Worm (Caenorhabditis elegans) whole organism, young adult: ENCODE data around the gene far-6.

ENCODE experiments used
- F23B12.7 ChIP-seq: sonication (generic microtip); optimal IDR thresholded peaks from 2 replicates; lab custom pipeline; 2017; ENCODE audit warnings: missing genetic modification characterization, mild to moderate bottlenecking, missing compliant biosample characterization, antibody characterized with exemption, moderate library complexity; ENCODE audit not compliant: insufficient read depth
- F33H1.4 ChIP-seq: fragments of 200-800 bp; sonication (Bioruptor generic); IDR thresholded peaks from 2 replicates; pipeline ENCODE4 v1.3.6; 2022; ENCODE audit warnings: missing genetic modification reagents, missing genetic modification characterization, missing compliant biosample characterization
- F49E8.2 ChIP-seq: sonication (generic microtip); optimal IDR thresholded peaks from 3 replicates; lab custom pipeline; 2017; ENCODE audit warnings: missing genetic modification characterization, mild to moderate bottlenecking, missing compliant biosample characterization, antibody characterized with exemption, moderate library complexity; ENCODE audit not compliant: insufficient read depth
- F57A8.1 ChIP-seq: fragments of 200-800 bp; sonication (Bioruptor generic); optimal IDR thresholded peaks from 2 replicates; lab custom pipeline; 2018; ENCODE audit warnings: mild to moderate bottlenecking, missing genetic modification characterization, moderate library complexity, missing compliant biosample characterization
- Y53G8AR.9 ChIP-seq: fragments of 200-800 bp; sonication (Bioruptor generic); conservative IDR thresholded peaks from 2 replicates; pipeline ENCODE4 v1.3.6; 2022; ENCODE audit warnings: missing genetic modification reagents, missing genetic modification characterization, missing compliant biosample characterization
- Y67H2A.10 ChIP-seq: fragments of 200-800 bp; sonication (Bioruptor generic); conservative IDR thresholded peaks from 2 replicates; pipeline ENCODE4 v1.3.6; 2022; ENCODE audit warnings: missing genetic modification reagents, missing genetic modification characterization, missing compliant biosample characterization
- akir-1 ChIP-seq: fragments of 200-800 bp; sonication (Bioruptor generic); optimal IDR thresholded peaks from 2 replicates; lab custom pipeline; 2018; ENCODE audit warnings: mild to moderate bottlenecking, missing genetic modification characterization, moderate library complexity, missing compliant biosample characterization
- aptf-2 ChIP-seq: fragments of 200-800 bp; sonication (Bioruptor generic); conservative IDR thresholded peaks from 2 replicates; pipeline ENCODE4 v1.3.6; 2022; ENCODE audit warnings: missing genetic modification reagents, missing genetic modification characterization, missing compliant biosample characterization
- attf-6 ChIP-seq: fragments of 200-800 bp; sonication (Bioruptor generic); IDR thresholded peaks from 2 replicates; pipeline ENCODE4 v1.3.6; 2022; ENCODE audit warnings: missing genetic modification reagents, missing genetic modification characterization, missing compliant biosample characterization
- bed-1 ChIP-seq: fragments of 200-800 bp; sonication (Bioruptor generic); IDR thresholded peaks from 2 replicates; pipeline ENCODE4 v1.3.6; 2022; ENCODE audit warnings: missing genetic modification reagents, missing genetic modification characterization, missing compliant biosample characterization
- bed-2 ChIP-seq: fragments of 200-800 bp; sonication (Bioruptor generic); IDR thresholded peaks from 2 replicates; pipeline ENCODE4 v1.3.6; 2022; ENCODE audit warnings: missing genetic modification reagents, missing genetic modification characterization, missing compliant biosample characterization
- cebp-1 ChIP-seq, 2 experiments: fragments of 200-800 bp in 1 of 2; sonication (Bioruptor generic) in 1 of 2; sonication (generic microtip) in 1 of 2; IDR thresholded peaks in 1 of 2; optimal IDR thresholded peaks in 1 of 2; 2 replicates each; pipeline versions ENCODE4 v1.3.6 to Lab custom; 2017 to 2022; ENCODE audit warnings: missing compliant biosample characterization in 2 of 2, missing genetic modification characterization in 2 of 2, mild to moderate bottlenecking in 1 of 2, missing genetic modification reagents in 1 of 2, moderate library complexity in 1 of 2
- chd-7 ChIP-seq: sonication (generic microtip); optimal IDR thresholded peaks from 2 replicates; lab custom pipeline; 2016; ENCODE audit warnings: mild to moderate bottlenecking, missing genetic modification characterization, moderate library complexity, missing compliant biosample characterization
- die-1 ChIP-seq: sonication (generic microtip); optimal IDR thresholded peaks from 2 replicates; lab custom pipeline; 2016; ENCODE audit warnings: missing genotype, mild to moderate bottlenecking, missing genetic modification characterization, missing compliant biosample characterization
- dpl-1 ChIP-seq: fragments of 150-350 bp; optimal IDR thresholded peaks from 2 replicates; lab custom pipeline; 2014; ENCODE audit warnings: missing biosample characterization, missing genetic modification reagents, missing genetic modification characterization
- egl-44 ChIP-seq: fragments of 200-800 bp; sonication (Bioruptor generic); IDR thresholded peaks from 2 replicates; pipeline ENCODE4 v1.3.6; 2022; ENCODE audit warnings: missing genetic modification reagents, missing genetic modification characterization, missing compliant biosample characterization
- fkh-3 ChIP-seq: sonication (generic microtip); optimal IDR thresholded peaks from 2 replicates; lab custom pipeline; 2016; ENCODE audit warnings: mild to moderate bottlenecking, missing genetic modification characterization, missing compliant biosample characterization
- gei-17 ChIP-seq: fragments of 200-800 bp; sonication (Bioruptor generic); optimal IDR thresholded peaks from 2 replicates; lab custom pipeline; 2018; ENCODE audit warnings: mild to moderate bottlenecking, missing genetic modification characterization, missing compliant biosample characterization
- him-1 ChIP-seq: sonication (generic microtip); optimal IDR thresholded peaks from 2 replicates; lab custom pipeline; 2016; ENCODE audit warnings: missing genotype, missing genetic modification reagents, missing genetic modification characterization, missing compliant biosample characterization
- hmg-1.2 ChIP-seq: fragments of 200-800 bp; sonication (Bioruptor generic); IDR thresholded peaks from 2 replicates; pipeline ENCODE4 v1.3.6; 2022; ENCODE audit warnings: missing genetic modification reagents, missing genetic modification characterization, missing compliant biosample characterization
- hsf-1 ChIP-seq: fragments of 200-800 bp; sonication (Bioruptor generic); IDR thresholded peaks from 2 replicates; pipeline ENCODE4 v1.3.6; 2022; ENCODE audit warnings: missing genetic modification reagents, missing genetic modification characterization, missing compliant biosample characterization
- let-526 ChIP-seq: fragments of 200-800 bp; sonication (Bioruptor generic); IDR thresholded peaks from 2 replicates; pipeline ENCODE4 v1.3.6; 2022; ENCODE audit warnings: missing genetic modification reagents, missing genetic modification characterization, missing compliant biosample characterization
- madf-6 ChIP-seq: fragments of 200-800 bp; sonication (Bioruptor generic); IDR thresholded peaks from 2 replicates; pipeline ENCODE4 v1.3.6; 2022; ENCODE audit warnings: missing genetic modification reagents, missing genetic modification characterization, missing compliant biosample characterization
- mcd-1 ChIP-seq: fragments of 200-800 bp; sonication (Bioruptor generic); IDR thresholded peaks from 2 replicates; pipeline ENCODE4 v1.3.6; 2022; ENCODE audit warnings: missing genetic modification reagents, missing genetic modification characterization, missing compliant biosample characterization
- rcor-1 ChIP-seq: fragments of 200-800 bp; sonication (Bioruptor generic); IDR thresholded peaks from 2 replicates; pipeline ENCODE4 v1.3.6; 2022; ENCODE audit warnings: missing genetic modification reagents, missing genetic modification characterization, missing compliant biosample characterization
- rec-8 ChIP-seq, 2 experiments: sonication (generic microtip); optimal IDR thresholded peaks; 2 replicates each; lab custom pipeline; 2016; ENCODE audit warnings: mild to moderate bottlenecking in 2 of 2, missing genetic modification characterization in 2 of 2, missing genetic modification reagents in 2 of 2, missing genotype in 2 of 2, missing biosample characterization in 1 of 2, missing compliant biosample characterization in 1 of 2, moderate library complexity in 1 of 2
- snpc-1.1 ChIP-seq: sonication (generic microtip); optimal IDR thresholded peaks from 2 replicates; lab custom pipeline; 2017; ENCODE audit warnings: missing genetic modification characterization, mild to moderate bottlenecking, missing compliant biosample characterization, antibody characterized with exemption, moderate library complexity, missing genotype, missing genetic modification reagents; ENCODE audit not compliant: insufficient read depth
- snpc-3.4 ChIP-seq: sonication (generic microtip); optimal IDR thresholded peaks from 2 replicates; lab custom pipeline; 2017; ENCODE audit warnings: missing genetic modification characterization, mild to moderate bottlenecking, missing compliant biosample characterization, antibody characterized with exemption, moderate library complexity, missing genotype, missing genetic modification reagents
- snpc-4 ChIP-seq, 5 experiments: fragments of 150-350 bp in 1 of 5; sonication (generic microtip) in 4 of 5; optimal IDR thresholded peaks; 2 replicates each; lab custom pipeline; 2014 to 2018; ENCODE audit warnings: missing genetic modification characterization in 5 of 5, missing biosample characterization in 3 of 5, antibody characterized with exemption in 2 of 5, mild to moderate bottlenecking in 2 of 5, missing compliant biosample characterization in 2 of 5, missing genotype in 2 of 5, moderate library complexity in 2 of 5, missing genetic modification reagents in 1 of 5
- tlf-1 ChIP-seq: fragments of 200-800 bp; sonication (Bioruptor generic); optimal IDR thresholded peaks from 2 replicates; lab custom pipeline; 2018; ENCODE audit warnings: mild to moderate bottlenecking, missing genetic modification characterization, missing compliant biosample characterization
- unc-130 ChIP-seq: sonication (generic microtip); optimal IDR thresholded peaks from 2 replicates; lab custom pipeline; 2016; ENCODE audit warnings: missing genetic modification reagents, missing genetic modification characterization, missing compliant biosample characterization
- xnd-1 ChIP-seq: sonication (generic microtip); optimal IDR thresholded peaks from 2 replicates; lab custom pipeline; 2016; ENCODE audit warnings: missing genotype, missing genetic modification reagents, missing genetic modification characterization, missing compliant biosample characterization
- zim-3 ChIP-seq: sonication (generic microtip); optimal IDR thresholded peaks from 2 replicates; lab custom pipeline; 2017; ENCODE audit warnings: mild to moderate bottlenecking, missing genetic modification characterization, moderate library complexity, missing compliant biosample characterization

The far-6 gene

DNA sequence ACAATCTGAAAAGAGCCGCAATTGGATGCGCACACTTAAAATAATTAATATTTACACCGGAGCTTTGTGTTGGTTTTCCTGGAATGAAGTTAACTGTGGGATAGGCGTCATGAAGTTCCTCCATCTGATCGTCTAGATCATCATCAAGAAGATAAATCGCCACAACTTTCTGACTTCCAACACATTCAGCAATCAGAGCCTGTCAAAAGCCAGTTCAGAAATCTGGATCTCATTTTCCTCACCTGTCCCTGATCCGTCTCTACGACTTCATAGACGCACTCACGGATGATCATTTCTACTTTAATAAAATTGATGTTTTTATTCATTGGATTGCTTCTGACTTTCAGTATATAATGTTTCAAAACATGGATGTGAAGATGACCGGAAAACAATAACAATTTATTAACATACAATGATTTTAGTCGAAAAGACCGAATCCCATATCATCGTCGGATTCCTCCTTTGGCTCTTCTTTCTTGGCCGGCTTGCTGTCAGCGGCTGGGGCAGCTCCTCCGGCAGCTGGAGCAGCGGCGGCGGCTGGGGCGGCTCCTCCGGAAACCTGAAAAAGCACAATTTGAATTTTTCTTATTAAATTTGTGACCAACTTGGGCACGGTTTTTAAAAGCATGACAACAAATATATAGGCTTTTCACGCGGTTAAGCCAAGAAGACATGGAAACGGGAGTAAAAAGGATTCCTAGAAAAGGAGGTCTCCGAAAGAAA, 41.1 kb downstream of the far-6 start, which contains the start of gene agt-1 (continued):
- no peak for TF ChIP-seq cebp-1 (GFP tag; IDR thresholded peaks at IDR 0.05; lab: Robert Waterston, UW)
- peak; percentile 5 for TF ChIP-seq cebp-1 (tag; optimal IDR thresholded peaks at IDR 0.05; lab: Kevin White, UChicago)
- no peak for TF ChIP-seq hmg-1.2 (GFP tag; lab: Robert Waterston, UW)
- TF ChIP-seq let-526: no peak
- peak; percentile 31 for TF ChIP-seq chd-7 (tag; lab: Kevin White, UChicago)
- TF ChIP-seq Y67H2A.10 (GFP tag; lab: Robert Waterston, UW): no peak
- no peak for TF ChIP-seq zim-3 (tag; lab: Kevin White, UChicago)
- TF ChIP-seq bed-1 (GFP tag; lab: Robert Waterston, UW): no peak
- TF ChIP-seq tlf-1 (GFP tag; lab: Kevin White, UChicago): peak; percentile 62
- peak; percentile 31 for TF ChIP-seq xnd-1 (tag; lab: Kevin White, UChicago)
- 0 out of 2 replicates have a peak, but pooled peaks have one; percentile 74 for TF ChIP-seq Y53G8AR.9 (GFP tag; lab: Robert Waterston, UW)
- TF ChIP-seq bed-2 (GFP tag; lab: Robert Waterston, UW): no peak
- TF ChIP-seq rcor-1: peak; percentile 64
- TF ChIP-seq dpl-1 (GFP tag; lab: Kevin White, UChicago): no peak
- TF ChIP-seq madf-6 (GFP tag; lab: Robert Waterston, UW): peak; percentile 74
- no peak for TF ChIP-seq fkh-3 (tag; lab: Kevin White, UChicago)
- no peak for TF ChIP-seq akir-1 (GFP tag; lab: Kevin White, UChicago)
- no peak for TF ChIP-seq gei-17 (GFP tag; lab: Kevin White, UChicago)
- no peak for TF ChIP-seq rec-8 (tag; optimal IDR thresholded peaks at IDR 0.05; lab: Kevin White, UChicago)
- no peak for TF ChIP-seq aptf-2
- TF ChIP-seq snpc-1.1: no peak
- peak; percentile 56 for TF ChIP-seq hsf-1 (GFP tag; lab: Robert Waterston, UW)
- TF ChIP-seq F57A8.1 (GFP tag; lab: Kevin White, UChicago): no peak
- peak; percentile 89 for TF ChIP-seq attf-6 (GFP tag; lab: Robert Waterston, UW)
- TF ChIP-seq die-1 (tag; lab: Kevin White, UChicago): no peak
- no peak for TF ChIP-seq him-1 (tag; lab: Kevin White, UChicago)
- TF ChIP-seq egl-44 (GFP tag; lab: Robert Waterston, UW): 0 out of 2 replicates have a peak, but pooled peaks have one; percentile 17
- TF ChIP-seq snpc-3.4 (tag; lab: Kevin White, UChicago): no peak
- TF ChIP-seq mcd-1 (GFP tag; lab: Robert Waterston, UW): peak; percentile 53; the same call in 1 of the 2 replicates
- no peak for TF ChIP-seq unc-130 (GFP tag; lab: Kevin White, UChicago)
- TF ChIP-seq F49E8.2 (tag; lab: Kevin White, UChicago): no peak

ce11 chrIV:13370235-13370739, 42.1 kb downstream of the far-6 start, which contains the start of the genes rla-2, popl-7 and Y62E10A.24:
rla-2 (minus strand) TSS chrIV:13370285.
popl-7 (plus strand) TSS chrIV:13370689.
Y62E10A.24 (plus strand) TSS chrIV:13370710.
- TF ChIP-seq madf-6 (GFP tag; lab: Robert Waterston, UW): peak; percentile 12; the same call in 1 of the 2 replicates
- TF ChIP-seq akir-1 (GFP tag; lab: Kevin White, UChicago): no peak
- peak; percentile 27 for TF ChIP-seq F23B12.7 (tag; lab: Kevin White, UChicago)
- TF ChIP-seq snpc-4 (GFP tag; optimal IDR thresholded peaks at IDR 0.05; lab: Kevin White, UChicago): no peak
- TF ChIP-seq snpc-4 (tag; optimal IDR thresholded peaks at IDR 0.05; lab: Kevin White, UChicago): peak in 1 of 4 experiments; percentile 3
- peak; percentile 79 for TF ChIP-seq F33H1.4 (GFP tag; lab: Robert Waterston, UW)
- TF ChIP-seq, all 124 proteins: peak for 4
